Worm (Caenorhabditis elegans): ENCODE results near the gene lgc-37.

DNA sequence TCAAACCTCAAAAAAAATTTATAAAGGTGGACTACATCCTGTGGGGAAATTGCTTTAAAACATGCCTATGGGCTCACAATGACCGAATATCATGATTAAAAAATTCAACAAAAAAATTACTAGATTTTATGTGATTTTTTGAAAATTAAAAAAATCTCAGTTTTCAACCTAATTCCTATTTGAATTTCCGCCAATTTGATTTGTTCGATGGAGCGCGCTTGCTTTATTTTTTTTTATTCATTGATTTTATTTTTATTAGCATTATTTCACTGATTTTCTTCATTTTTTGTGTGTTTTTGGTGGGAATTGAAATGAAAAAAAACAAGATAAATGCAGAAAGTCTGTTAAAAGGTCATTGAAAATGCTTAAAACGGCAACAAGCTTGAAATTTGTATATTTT, 46.0 kb upstream of the lgc-37 start:
- TF ChIP-seq ztf-23 (GFP tag; IDR thresholded peaks at IDR 0.05), result no peak
- TF ChIP-seq klf-2 (GFP tag; conservative IDR thresholded peaks at IDR 0.05), result no peak
- no peak for TF ChIP-seq T22C8.4 (GFP tag; IDR thresholded peaks at IDR 0.05)
- no peak for TF ChIP-seq flt-1 (GFP tag; IDR thresholded peaks at IDR 0.05)
- TF ChIP-seq ref-1 (GFP tag; conservative IDR thresholded peaks at IDR 0.05), result no peak
- no peak for TF ChIP-seq ztf-29 (GFP tag; IDR thresholded peaks at IDR 0.05)
- no peak for TF ChIP-seq tab-1 (GFP tag; IDR thresholded peaks at IDR 0.05)
